Worm (Caenorhabditis elegans) whole organism, L3 larva: ENCODE data around the gene srd-70.

ENCODE experiments used
- fkh-2 ChIP-seq: fragments of 150-350 bp; optimal IDR thresholded peaks from 2 replicates; lab custom pipeline; 2014; ENCODE audit warnings: missing biosample characterization, missing genetic modification reagents, missing genetic modification characterization
- mml-1 ChIP-seq: fragments of 150-350 bp; sonication (generic microtip); optimal IDR thresholded peaks from 3 replicates; lab custom pipeline; 2014; ENCODE audit warnings: missing biosample characterization, missing genetic modification characterization

DNA sequence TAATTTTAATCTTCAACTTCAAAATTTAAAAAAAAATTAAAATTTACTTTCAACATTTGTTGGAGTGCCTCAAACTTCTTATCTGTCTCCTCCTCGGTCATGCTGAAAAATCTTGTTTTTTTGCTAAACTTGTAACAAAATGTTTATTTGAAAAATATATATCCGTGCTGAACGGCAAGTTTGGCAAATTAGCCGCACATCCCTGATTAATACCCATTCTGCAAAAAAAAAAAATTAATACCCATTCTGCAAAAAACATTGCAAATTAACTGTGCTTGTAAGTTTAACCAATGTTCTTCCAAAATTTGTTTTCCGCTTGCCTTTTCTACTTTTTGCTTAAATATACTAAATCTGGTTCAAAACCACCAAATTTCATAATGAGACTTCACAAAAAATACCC lies 827 bp upstream of the srd-70 start, which contains the start of gene F48F5.6:
- TF ChIP-seq fkh-2 (tag; lab: Kevin White, UChicago), result no peak
- TF ChIP-seq mml-1 (tag; lab: Kevin White, UChicago), result no peak
